Worm (Caenorhabditis elegans): ENCODE data around the gene srw-63.

The srw-63 gene

ce11 chrIV:14033752-14034570 is 18.2 kb upstream of the srw-63 start (continued):
- TF ChIP-seq T07F8.4 (tag; optimal IDR thresholded peaks at IDR 0.05) (no peak), rec-8 (tag; optimal IDR thresholded peaks at IDR 0.05) (no peak), efl-1 (GFP tag; optimal IDR thresholded peaks at IDR 0.05) (no peak), ceh-91 (GFP tag; IDR thresholded peaks at IDR 0.05) (no peak), fkh-3 (tag; optimal IDR thresholded peaks at IDR 0.05) (peak; percentile 96), nhr-179 (tag; optimal IDR thresholded peaks at IDR 0.05) (peak; percentile 34), attf-6 (GFP tag; IDR thresholded peaks at IDR 0.05) (0 out of 2 replicates have a peak, but pooled peaks have one; percentile 20), lin-40 (tag; optimal IDR thresholded peaks at IDR 0.05) (peak; percentile 43), ceh-79 (tag; optimal IDR thresholded peaks at IDR 0.05) (no peak), K12H6.12 (tag; optimal IDR thresholded peaks at IDR 0.05) (peak; percentile 69), unc-62 (GFP tag; optimal IDR thresholded peaks at IDR 0.05) (no peak), madf-6 (GFP tag; IDR thresholded peaks at IDR 0.05) (no peak; the same call in 1 of the 2 replicates), snpc-1.1 (tag; optimal IDR thresholded peaks at IDR 0.05; ENCODE audit: insufficient read depth) (no peak), mxl-1 (tag; optimal IDR thresholded peaks at IDR 0.05) (peak; percentile 38), ztf-6 (GFP tag; IDR thresholded peaks at IDR 0.05) (no peak; the same call in 1 of the 2 replicates), lsy-27 (tag; optimal IDR thresholded peaks at IDR 0.05; ENCODE audit: borderline replicate concordance, insufficient read depth) (no peak), dpff-1 (tag; optimal IDR thresholded peaks at IDR 0.05) (peak; percentile 91), ZK185.1 (tag; optimal IDR thresholded peaks at IDR 0.05; ENCODE audit: poor library complexity, severe bottlenecking) (peak; percentile 76), unc-130 (GFP tag; optimal IDR thresholded peaks at IDR 0.05) (no peak), lin-26 (GFP tag; IDR thresholded peaks at IDR 0.05) (peak; percentile 49; the same call in 1 of the 2 replicates), Y67H2A.10 (GFP tag; conservative IDR thresholded peaks at IDR 0.05) (peak; percentile 40; the same call in 1 of the 2 replicates), cebp-2 (GFP tag; IDR thresholded peaks at IDR 0.05) (no peak; the same call in 1 of the 2 replicates), athp-1 (tag; optimal IDR thresholded peaks at IDR 0.05) (no peak), egl-44 (GFP tag; IDR thresholded peaks at IDR 0.05) (no peak; the same call in 1 of the 2 replicates), dox-1 (GFP tag; IDR thresholded peaks at IDR 0.05) (peak; percentile 77; the same call in 1 of the 2 replicates), bed-2 (GFP tag; IDR thresholded peaks at IDR 0.05) (no peak), ets-4 (GFP tag; optimal IDR thresholded peaks at IDR 0.05) (peak; percentile 21), hlh-12 (tag; optimal IDR thresholded peaks at IDR 0.05) (peak; percentile 59), Y53G8AR.9 (GFP tag; conservative IDR thresholded peaks at IDR 0.05) (peak; percentile 72), hsf-1 (GFP tag; IDR thresholded peaks at IDR 0.05) (0 out of 2 replicates have a peak, but pooled peaks have one; percentile 4), hrde-1 (tag; optimal IDR thresholded peaks at IDR 0.05; ENCODE audit: borderline replicate concordance) (no peak), sea-2 (GFP tag; IDR thresholded peaks at IDR 0.05) (no peak), madf-8 (GFP tag; conservative IDR thresholded peaks at IDR 0.05) (no peak), F33H1.4 (GFP tag; IDR thresholded peaks at IDR 0.05) (no peak), egl-18 (GFP tag; IDR thresholded peaks at IDR 0.05) (peak; percentile 62; the same call in 1 of the 2 replicates), hmg-1.2 (GFP tag; IDR thresholded peaks at IDR 0.05) (no peak), nfyb-1 (GFP tag; IDR thresholded peaks at IDR 0.05) (peak; percentile 83), chd-7 (tag; optimal IDR thresholded peaks at IDR 0.05) (peak; percentile 75), ama-1 (optimal IDR thresholded peaks at IDR 0.05) (peak; percentile 100), ama-1 (GFP tag; optimal IDR thresholded peaks at IDR 0.05) (peak in 1 of 2 experiments; percentile 70), let-526 (GFP tag; IDR thresholded peaks at IDR 0.05) (peak; percentile 69; the same call in 1 of the 2 replicates), ekl-4 (GFP tag; IDR thresholded peaks at IDR 0.05) (peak; percentile 40; the same call in 1 of the 2 replicates), B0035.1 (tag; optimal IDR thresholded peaks at IDR 0.05) (peak; percentile 59), B0336.3 (GFP tag; IDR thresholded peaks at IDR 0.05) (peak; percentile 65), lin-54 (GFP tag; optimal IDR thresholded peaks at IDR 0.05) (peak; percentile 52), tbx-9 (tag; optimal IDR thresholded peaks at IDR 0.05; ENCODE audit: borderline replicate concordance) (no peak)

Measured in whole organism, young adult.